Worm (Caenorhabditis elegans) whole organism, young adult: ENCODE results near the gene Y71H2B.4.

Experiments
- bed-1 ChIP-seq: fragments of 200-800 bp; sonication (Bioruptor generic); IDR thresholded peaks from 2 replicates; pipeline ENCODE4 v1.3.6; 2022; ENCODE audit warnings: missing genetic modification reagents, missing genetic modification characterization, missing compliant biosample characterization
- ceh-79 ChIP-seq: sonication (generic microtip); optimal IDR thresholded peaks from 2 replicates; lab custom pipeline; 2017; ENCODE audit warnings: mild to moderate bottlenecking, missing genetic modification characterization, missing compliant biosample characterization
- mes-4 ChIP-seq: sonication (generic microtip); optimal IDR thresholded peaks from 2 replicates; lab custom pipeline; 2016; ENCODE audit warnings: missing genotype, missing genetic modification characterization, missing compliant biosample characterization

DNA sequence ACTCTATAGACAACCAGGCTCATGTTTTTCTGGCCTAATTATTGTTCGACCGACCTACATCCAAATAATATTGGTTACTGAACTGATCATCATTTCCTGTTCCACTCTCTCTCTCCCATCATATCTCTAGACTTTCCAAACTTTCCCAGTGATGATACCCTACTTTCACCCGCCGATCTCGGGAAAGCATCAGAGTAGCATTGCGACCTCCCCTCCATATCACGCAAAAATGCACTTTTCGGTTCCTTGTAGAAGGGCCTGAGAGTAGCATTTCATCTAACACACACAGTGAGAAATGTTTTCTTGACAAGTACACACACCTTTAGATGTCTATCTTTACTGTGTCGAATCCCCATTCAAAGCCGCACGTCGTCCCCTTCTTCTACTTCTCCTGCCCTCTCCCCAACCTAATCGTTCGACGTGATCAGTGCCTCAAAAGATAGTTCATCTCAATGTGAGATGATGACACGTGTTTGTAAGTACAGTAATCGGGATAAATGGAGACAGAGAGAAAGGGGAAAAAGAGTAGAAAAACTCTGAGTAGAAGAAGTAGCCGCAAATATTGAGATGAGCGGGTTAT, 14.1 kb downstream of the Y71H2B.4 start:
- TF ChIP-seq bed-1 (no peak), mes-4 (tag; lab: Kevin White, UChicago) (no peak), ceh-79 (tag; lab: Kevin White, UChicago) (no peak)
